Worm (Caenorhabditis elegans) whole organism, mixed stage, embryonic: ENCODE data around the gene gpx-4.

Experiments used
- ham-2 ChIP-seq: fragments of 200-800 bp; sonication (Bioruptor generic); optimal IDR thresholded peaks from 2 replicates; lab custom pipeline; 2018; ENCODE audit warnings: mild to moderate bottlenecking, missing genetic modification characterization, missing compliant biosample characterization
- lsy-2 ChIP-seq: fragments of 150-350 bp; optimal IDR thresholded peaks from 2 replicates; lab custom pipeline; 2014; ENCODE audit warnings: missing biosample characterization, missing genetic modification characterization
- mep-1 ChIP-seq: fragments of 150-350 bp; optimal IDR thresholded peaks from 2 replicates; lab custom pipeline; 2017; ENCODE audit warnings: missing biosample characterization, missing genetic modification reagents, missing genetic modification characterization, inconsistent platforms
- nhr-12 ChIP-seq: fragments of 150-350 bp; optimal IDR thresholded peaks from 2 replicates; lab custom pipeline; 2014; ENCODE audit warnings: missing biosample characterization, missing genetic modification characterization

DNA sequence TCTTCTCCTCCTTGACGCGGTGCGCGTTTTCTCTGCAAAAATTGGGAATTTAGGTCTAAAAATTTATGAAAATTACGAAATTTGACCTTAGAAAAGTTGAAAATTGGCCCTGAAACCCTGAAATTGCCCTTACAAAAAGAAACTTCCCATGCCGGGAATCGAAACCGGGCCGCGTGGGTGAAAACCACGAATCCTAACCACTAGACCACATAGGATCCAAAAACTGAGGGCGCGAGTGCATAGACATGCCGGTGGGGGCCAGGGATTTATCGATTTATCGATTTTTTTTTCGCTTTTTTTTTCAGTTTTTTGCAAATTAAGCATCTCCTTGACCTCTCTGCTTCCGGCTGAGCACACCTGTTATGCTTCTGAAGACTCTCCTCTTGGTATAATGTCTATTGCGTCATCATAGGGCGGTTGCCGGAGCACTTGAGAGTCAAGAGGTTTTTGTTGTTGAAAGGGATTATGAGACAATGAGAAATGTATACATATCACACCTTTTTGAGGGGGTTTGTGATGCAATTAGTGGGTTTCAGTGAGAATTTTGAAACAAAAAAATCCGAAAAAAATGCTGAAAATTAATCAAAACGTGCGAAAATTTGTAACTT is 35.0 kb downstream of the gpx-4 start:
- TF ChIP-seq mep-1 (no peak), lsy-2 (tag; lab: Kevin White, UChicago) (no peak), nhr-12 (tag; lab: Kevin White, UChicago) (no peak), ham-2 (GFP tag; lab: Kevin White, UChicago) (peak; percentile 35)
